Fruit fly (Drosophila melanogaster): ENCODE results near the gene CG43390.

The CG43390 gene

dm6 chr3L:11554338-11554737 is 25.4 kb downstream of the CG43390 start (continued):
- TF ChIP-seq tio (GFP tag; optimal IDR thresholded peaks at IDR 0.05), result peak; percentile 78
- 0 out of 3 replicates have a peak, but pooled peaks have one; percentile 5 for TF ChIP-seq z (GFP tag; IDR thresholded peaks at IDR 0.05)
- peak; percentile 96 for TF ChIP-seq CG18262 (tag; optimal IDR thresholded peaks at IDR 0.05)
- TF ChIP-seq jing (GFP tag; optimal IDR thresholded peaks at IDR 0.05), result peak; percentile 72
- TF ChIP-seq CG12659 (GFP tag; optimal IDR thresholded peaks at IDR 0.05), result peak; percentile 72
- TF ChIP-seq CrebB (tag; optimal IDR thresholded peaks at IDR 0.05), result peak; percentile 40
- TF ChIP-seq Gsc (GFP tag; IDR thresholded peaks at IDR 0.05), result no peak; the same call in 1 of the 2 replicates
- TF ChIP-seq CG17359 (tag; optimal IDR thresholded peaks at IDR 0.05), result peak; percentile 79
- peak; percentile 60 for TF ChIP-seq CG14667 (GFP tag; IDR thresholded peaks at IDR 0.05)
- TF ChIP-seq CG4360 (GFP tag; IDR thresholded peaks at IDR 0.05), result peak; percentile 56; the same call in 1 of the 2 replicates
- TF ChIP-seq vnd (GFP tag; IDR thresholded peaks at IDR 0.05; ENCODE audit: partially characterized antibody), result no peak
- peak; percentile 63 for TF ChIP-seq Bdp1 (GFP tag; optimal IDR thresholded peaks at IDR 0.05)
- no peak for TF ChIP-seq hb (GFP tag; IDR thresholded peaks at IDR 0.05; ENCODE audit: partially characterized antibody)
- TF ChIP-seq wek (GFP tag; optimal IDR thresholded peaks at IDR 0.05), result peak; percentile 38
- TF ChIP-seq Xrp1 (GFP tag; IDR thresholded peaks at IDR 0.05), result peak; percentile 97
- TF ChIP-seq mld (GFP tag; IDR thresholded peaks at IDR 0.05; ENCODE audit: partially characterized antibody), result no peak
- TF ChIP-seq sim (GFP tag; IDR thresholded peaks at IDR 0.05), result peak; percentile 91
- TF ChIP-seq CG6813 (GFP tag; optimal IDR thresholded peaks at IDR 0.05), result peak; percentile 84
- 0 out of 3 replicates have a peak, but pooled peaks have one; percentile 49 for TF ChIP-seq CG3726 (GFP tag; IDR thresholded peaks at IDR 0.05)
- TF ChIP-seq CG12104 (GFP tag; optimal IDR thresholded peaks at IDR 0.05), result peak; percentile 78
- TF ChIP-seq CG9437 (GFP tag; optimal IDR thresholded peaks at IDR 0.05), result peak; percentile 59
- TF ChIP-seq Dfd (GFP tag; optimal IDR thresholded peaks at IDR 0.05), result no peak
- no peak for TF ChIP-seq prd (optimal IDR thresholded peaks at IDR 0.05)
- peak; percentile 92 for TF ChIP-seq prd (GFP tag; IDR thresholded peaks at IDR 0.05)
- TF ChIP-seq CG11398 (GFP tag; optimal IDR thresholded peaks at IDR 0.05), result peak; percentile 45
- peak; percentile 11 for TF ChIP-seq sug (tag; optimal IDR thresholded peaks at IDR 0.05)
- TF ChIP-seq CG30403 (GFP tag; optimal IDR thresholded peaks at IDR 0.05), result peak; percentile 86
- no peak for TF ChIP-seq al (GFP tag; IDR thresholded peaks at IDR 0.05)
- TF ChIP-seq aop (GFP tag; IDR thresholded peaks at IDR 0.05), result peak; percentile 63; the same call in 1 of the 2 replicates
- peak; percentile 67 for TF ChIP-seq Dad (GFP tag; optimal IDR thresholded peaks at IDR 0.05)
- peak; percentile 60 for TF ChIP-seq Ada2b (GFP tag; IDR thresholded peaks at IDR 0.05)
- TF ChIP-seq Sox102F (GFP tag; optimal IDR thresholded peaks at IDR 0.05), result peak; percentile 80
- TF ChIP-seq Usf (GFP tag; optimal IDR thresholded peaks at IDR 0.05), result peak; percentile 70
- peak; percentile 64 for TF ChIP-seq sob (GFP tag; IDR thresholded peaks at IDR 0.05)
- TF ChIP-seq h (optimal IDR thresholded peaks at IDR 0.05), result no peak
- TF ChIP-seq slbo (GFP tag; IDR thresholded peaks at IDR 0.05), result peak; percentile 66
- TF ChIP-seq pita (GFP tag; optimal IDR thresholded peaks at IDR 0.05), result no peak
- TF ChIP-seq CG3163 (GFP tag; optimal IDR thresholded peaks at IDR 0.05), result peak; percentile 36
- TF ChIP-seq CG7987 (GFP tag; optimal IDR thresholded peaks at IDR 0.05), result peak; percentile 63
- TF ChIP-seq CG6765 (GFP tag; optimal IDR thresholded peaks at IDR 0.05), result no peak
- TF ChIP-seq B-H2 (GFP tag; optimal IDR thresholded peaks at IDR 0.05), result no peak
- peak; percentile 13 for TF ChIP-seq Sry-δ (GFP tag; optimal IDR thresholded peaks at IDR 0.05)
- peak; percentile 93 for TF ChIP-seq gem (tag; optimal IDR thresholded peaks at IDR 0.05)
- TF ChIP-seq CG1529 (GFP tag; optimal IDR thresholded peaks at IDR 0.05), result peak; percentile 85
- no peak for TF ChIP-seq eyg (GFP tag; optimal IDR thresholded peaks at IDR 0.05)
- TF ChIP-seq Stat92E (GFP tag; optimal IDR thresholded peaks at IDR 0.05), result peak in 1 of 3 experiments; percentile 94
- TF ChIP-seq seq (GFP tag; IDR thresholded peaks at IDR 0.05), result peak; percentile 51; the same call in 1 of the 2 replicates
- TF ChIP-seq CG15601 (tag; optimal IDR thresholded peaks at IDR 0.05), result peak; percentile 91
- peak; percentile 60 for TF ChIP-seq CG16863 (GFP tag; optimal IDR thresholded peaks at IDR 0.05)
- TF ChIP-seq CG18599 (GFP tag; optimal IDR thresholded peaks at IDR 0.05), result peak; percentile 77
- TF ChIP-seq dimm (GFP tag; IDR thresholded peaks at IDR 0.05), result no peak
